Fruit fly (Drosophila melanogaster): ENCODE measurements around the gene drd.

The drd gene

dm6 chrX:15084580-15085138 lies 40.9 kb upstream of the drd start, which contains the start of gene Cox17 (continued):
- TF ChIP-seq ara (GFP tag; IDR thresholded peaks at IDR 0.05) = no peak; the same call in 1 of the 2 replicates
- TF ChIP-seq CG10654 (GFP tag; optimal IDR thresholded peaks at IDR 0.05) = peak; percentile 78
- no peak for TF ChIP-seq Trl (optimal IDR thresholded peaks at IDR 0.05)
- peak; percentile 48 for TF ChIP-seq Trl (GFP tag; optimal IDR thresholded peaks at IDR 0.05)
- no peak for TF ChIP-seq ham (GFP tag; IDR thresholded peaks at IDR 0.05)
- TF ChIP-seq Nf-YC (tag; optimal IDR thresholded peaks at IDR 0.05) = peak; percentile 84
- peak; percentile 80 for TF ChIP-seq slbo (GFP tag; IDR thresholded peaks at IDR 0.05)
- TF ChIP-seq TFAM (GFP tag; optimal IDR thresholded peaks at IDR 0.05) = no peak
- peak; percentile 3; the same call in 1 of the 2 replicates for TF ChIP-seq CG1024 (GFP tag; IDR thresholded peaks at IDR 0.05)
- TF ChIP-seq CG7786 (GFP tag; optimal IDR thresholded peaks at IDR 0.05) = peak; percentile 60
- TF ChIP-seq CG17568 (GFP tag; optimal IDR thresholded peaks at IDR 0.05) = peak; percentile 56
- no peak for TF ChIP-seq CG8359 (GFP tag; optimal IDR thresholded peaks at IDR 0.05; ENCODE audit: borderline replicate concordance)
- TF ChIP-seq Mad (GFP tag; optimal IDR thresholded peaks at IDR 0.05) = peak; percentile 72
- peak; percentile 25; the same call in 1 of the 3 replicates for TF ChIP-seq zen2 (GFP tag; IDR thresholded peaks at IDR 0.05; ENCODE audit: partially characterized antibody)
- peak; percentile 63 for TF ChIP-seq CG1647 (GFP tag; optimal IDR thresholded peaks at IDR 0.05)
- TF ChIP-seq Tbp (GFP tag; optimal IDR thresholded peaks at IDR 0.05) = no peak
- peak; percentile 45 for TF ChIP-seq Ets97D (GFP tag; optimal IDR thresholded peaks at IDR 0.05)
- TF ChIP-seq ab (GFP tag; optimal IDR thresholded peaks at IDR 0.05) = peak; percentile 28
- peak; percentile 38 for TF ChIP-seq slp2 (GFP tag; optimal IDR thresholded peaks at IDR 0.05)
- no peak for TF ChIP-seq bigmax (GFP tag; optimal IDR thresholded peaks at IDR 0.05)
- peak; percentile 76 for TF ChIP-seq Fer1 (GFP tag; optimal IDR thresholded peaks at IDR 0.05)
- TF ChIP-seq Xrp1 (GFP tag; IDR thresholded peaks at IDR 0.05) = peak; percentile 74
- peak; percentile 47 for TF ChIP-seq klu (GFP tag; IDR thresholded peaks at IDR 0.05)
- TF ChIP-seq CG6791 (GFP tag; IDR thresholded peaks at IDR 0.05; ENCODE audit: partially characterized antibody) = peak; percentile 64; the same call in 2 of the 3 replicates
- TF ChIP-seq CG14050 (GFP tag; IDR thresholded peaks at IDR 0.05) = peak; percentile 45; the same call in 2 of the 3 replicates
- TF ChIP-seq CG10274 (GFP tag; optimal IDR thresholded peaks at IDR 0.05) = peak; percentile 55
- TF ChIP-seq Dip2 (GFP tag; IDR thresholded peaks at IDR 0.05) = no peak
- TF ChIP-seq CG14667 (GFP tag; IDR thresholded peaks at IDR 0.05) = peak; percentile 64
- peak; percentile 76 for TF ChIP-seq zen (tag; optimal IDR thresholded peaks at IDR 0.05)
- TF ChIP-seq CG3407 (GFP tag; optimal IDR thresholded peaks at IDR 0.05) = peak; percentile 68
- TF ChIP-seq CG4404 (GFP tag; IDR thresholded peaks at IDR 0.05) = peak; percentile 61
- peak; percentile 49 for TF ChIP-seq Dip3 (GFP tag; optimal IDR thresholded peaks at IDR 0.05)
- no peak for TF ChIP-seq CG11696 (GFP tag; IDR thresholded peaks at IDR 0.05)
- peak; percentile 10 for TF ChIP-seq CHES-1-like (GFP tag; optimal IDR thresholded peaks at IDR 0.05)
- no peak for TF ChIP-seq eyg (GFP tag; optimal IDR thresholded peaks at IDR 0.05)
- TF ChIP-seq C15 (GFP tag; IDR thresholded peaks at IDR 0.05) = no peak
- TF ChIP-seq HmgZ (tag; optimal IDR thresholded peaks at IDR 0.05) = peak; percentile 82
- no peak for TF ChIP-seq sim (GFP tag; IDR thresholded peaks at IDR 0.05)
- TF ChIP-seq Hr39 (optimal IDR thresholded peaks at IDR 0.05) = no peak
- TF ChIP-seq lilli (GFP tag; optimal IDR thresholded peaks at IDR 0.05) = peak; percentile 85
- 0 out of 2 replicates have a peak, but pooled peaks have one; percentile 25 for TF ChIP-seq dati (GFP tag; IDR thresholded peaks at IDR 0.05)
- peak; percentile 89 for TF ChIP-seq tio (GFP tag; optimal IDR thresholded peaks at IDR 0.05)
- peak; percentile 85 for TF ChIP-seq slou (GFP tag; optimal IDR thresholded peaks at IDR 0.05)
- peak in 1 of 2 experiments; percentile 51 for TF ChIP-seq Eip74EF (GFP tag; optimal IDR thresholded peaks at IDR 0.05)
- TF ChIP-seq CG16779 (GFP tag; IDR thresholded peaks at IDR 0.05) = no peak
- TF ChIP-seq CG6689 (GFP tag; IDR thresholded peaks at IDR 0.05) = peak; percentile 74
- TF ChIP-seq Opbp (GFP tag; IDR thresholded peaks at IDR 0.05; ENCODE audit: partially characterized antibody) = peak; percentile 56; the same call in 2 of the 3 replicates
- TF ChIP-seq CG2202 (tag; optimal IDR thresholded peaks at IDR 0.05) = peak; percentile 32
- TF ChIP-seq gro (GFP tag; optimal IDR thresholded peaks at IDR 0.05) = peak; percentile 31
- TF ChIP-seq Gsc (GFP tag; IDR thresholded peaks at IDR 0.05) = no peak
- no peak for TF ChIP-seq sr (GFP tag; IDR thresholded peaks at IDR 0.05)
- TF ChIP-seq CG3281 (GFP tag; optimal IDR thresholded peaks at IDR 0.05) = peak; percentile 78
